Worm (Caenorhabditis elegans): ENCODE measurements around the gene metl-18.

- TF ChIP-seq W03F9.2 (tag; optimal IDR thresholded peaks at IDR 0.05), result no peak
- no peak for TF ChIP-seq him-1 (tag; optimal IDR thresholded peaks at IDR 0.05)
- TF ChIP-seq dao-5 (tag; optimal IDR thresholded peaks at IDR 0.05), result no peak
These were observed 35.9 kb downstream of the metl-18 start, which contains the start of gene pph-6 for ce11 chrIII:3461403-3461802.
